Fruit fly (Drosophila melanogaster): ENCODE results near the gene Osi15.

Osi15 gene

dm6 chr3R:6337397-6337796, 35.8 kb downstream of the Osi15 start:
- TF ChIP-seq psq (optimal IDR thresholded peaks at IDR 0.05) (no peak), h (optimal IDR thresholded peaks at IDR 0.05) (no peak), ttk (optimal IDR thresholded peaks at IDR 0.05) (no peak), Sin3A (optimal IDR thresholded peaks at IDR 0.05) (no peak), insv (optimal IDR thresholded peaks at IDR 0.05) (no peak), Myc (optimal IDR thresholded peaks at IDR 0.05) (no peak)

dm6 chr3R:6339795-6340194, 38.2 kb downstream of the Osi15 start, which contains the start of gene Osi20:
Gene Osi20 (plus strand): TSS chr3R:6340095.
- no peak for TF ChIP-seq h (optimal IDR thresholded peaks at IDR 0.05)
- no peak for TF ChIP-seq Myc (optimal IDR thresholded peaks at IDR 0.05)
- TF ChIP-seq psq (optimal IDR thresholded peaks at IDR 0.05) = no peak
- no peak for TF ChIP-seq insv (optimal IDR thresholded peaks at IDR 0.05)
- TF ChIP-seq ttk (optimal IDR thresholded peaks at IDR 0.05) = no peak
- no peak for TF ChIP-seq Sin3A (optimal IDR thresholded peaks at IDR 0.05)

dm6 chr3R:6341668-6342067, 40.1 kb downstream of the Osi15 start, which contains the start of gene CG17917:
Gene CG17917 (plus strand): TSS chr3R:6341968.
- TF ChIP-seq insv (optimal IDR thresholded peaks at IDR 0.05) (no peak), h (optimal IDR thresholded peaks at IDR 0.05) (no peak), Sin3A (optimal IDR thresholded peaks at IDR 0.05) (no peak), psq (optimal IDR thresholded peaks at IDR 0.05) (no peak), ttk (optimal IDR thresholded peaks at IDR 0.05) (no peak), Myc (optimal IDR thresholded peaks at IDR 0.05) (no peak)

DNA sequence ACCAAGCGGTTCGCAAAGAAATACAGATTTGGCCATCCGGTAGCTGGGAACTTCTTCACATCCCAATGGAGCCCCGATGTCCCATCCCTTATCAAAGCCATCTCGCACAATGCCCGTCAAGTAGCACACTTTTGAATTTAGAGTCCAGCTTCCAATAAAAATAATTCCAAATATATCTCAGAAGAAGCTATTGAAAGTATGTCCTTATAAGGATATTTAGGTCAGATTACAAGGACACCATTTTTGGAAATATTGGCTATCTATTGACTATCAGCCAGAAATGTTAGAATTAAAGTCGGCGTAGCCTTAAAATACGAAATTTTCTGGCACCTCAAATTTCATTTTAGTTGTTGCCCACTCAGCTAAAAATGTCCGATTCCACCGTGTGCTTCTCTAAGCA, 41.1 kb downstream of the Osi15 start, which contains the start of gene CG10298:
CG10298 (plus strand) TSS at position 301 of the 400 bp plus-strand sequence.
- TF ChIP-seq Myc (optimal IDR thresholded peaks at IDR 0.05) (no peak), ttk (optimal IDR thresholded peaks at IDR 0.05) (no peak), Sin3A (optimal IDR thresholded peaks at IDR 0.05) (no peak), h (optimal IDR thresholded peaks at IDR 0.05) (no peak), insv (optimal IDR thresholded peaks at IDR 0.05) (no peak), psq (optimal IDR thresholded peaks at IDR 0.05) (no peak)

- TF ChIP-seq psq (optimal IDR thresholded peaks at IDR 0.05) (no peak), Myc (optimal IDR thresholded peaks at IDR 0.05) (no peak), Sin3A (optimal IDR thresholded peaks at IDR 0.05) (no peak), ttk (optimal IDR thresholded peaks at IDR 0.05) (no peak), insv (optimal IDR thresholded peaks at IDR 0.05) (no peak), h (optimal IDR thresholded peaks at IDR 0.05) (no peak)
Measured at dm6 chr3R:6343396-6344239, 42.0 kb downstream of the Osi15 start, which contains the start of gene CG17919. Gene CG17919 (plus strand): TSS chr3R:6344029.

DNA sequence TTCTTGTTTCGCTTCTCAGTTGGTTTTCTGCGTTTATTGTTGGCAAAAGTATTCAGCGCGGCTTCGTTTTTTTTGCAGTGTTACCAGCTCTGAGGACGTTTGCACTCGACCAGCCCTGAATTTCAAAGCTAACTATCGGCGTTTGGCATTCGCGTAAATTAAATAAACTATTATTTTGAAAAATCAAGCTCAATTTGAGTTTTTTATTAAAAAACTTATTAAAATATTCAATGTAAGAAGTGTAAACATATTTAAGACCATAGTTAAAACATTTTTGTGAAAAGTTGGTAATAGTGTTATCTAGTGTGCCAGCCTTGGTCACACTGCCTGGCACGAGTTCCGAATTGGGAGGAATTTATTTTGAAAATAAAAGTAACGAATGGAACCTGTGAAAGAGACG, 44.2 kb downstream of the Osi15 start, which contains the start of the genes SmD2 and CG18048:
SmD2 (minus strand) TSS at position 98 of the 400 bp plus-strand sequence.
CG18048 (plus strand) TSS at position 298 of the 400 bp plus-strand sequence.
- TF ChIP-seq h (optimal IDR thresholded peaks at IDR 0.05) (no peak), ttk (optimal IDR thresholded peaks at IDR 0.05) (no peak), Sin3A (optimal IDR thresholded peaks at IDR 0.05) (no peak), insv (optimal IDR thresholded peaks at IDR 0.05) (no peak), psq (optimal IDR thresholded peaks at IDR 0.05) (no peak), Myc (optimal IDR thresholded peaks at IDR 0.05) (no peak)

dm6 chr3R:6348943-6349342, 47.3 kb downstream of the Osi15 start, which contains the start of gene Hr83:
Gene Hr83 (plus strand): TSS chr3R:6349243.
- TF ChIP-seq Sin3A (optimal IDR thresholded peaks at IDR 0.05) (no peak), insv (optimal IDR thresholded peaks at IDR 0.05) (no peak), h (optimal IDR thresholded peaks at IDR 0.05) (no peak), ttk (optimal IDR thresholded peaks at IDR 0.05) (no peak), Myc (optimal IDR thresholded peaks at IDR 0.05) (no peak), psq (optimal IDR thresholded peaks at IDR 0.05) (no peak)

DNA sequence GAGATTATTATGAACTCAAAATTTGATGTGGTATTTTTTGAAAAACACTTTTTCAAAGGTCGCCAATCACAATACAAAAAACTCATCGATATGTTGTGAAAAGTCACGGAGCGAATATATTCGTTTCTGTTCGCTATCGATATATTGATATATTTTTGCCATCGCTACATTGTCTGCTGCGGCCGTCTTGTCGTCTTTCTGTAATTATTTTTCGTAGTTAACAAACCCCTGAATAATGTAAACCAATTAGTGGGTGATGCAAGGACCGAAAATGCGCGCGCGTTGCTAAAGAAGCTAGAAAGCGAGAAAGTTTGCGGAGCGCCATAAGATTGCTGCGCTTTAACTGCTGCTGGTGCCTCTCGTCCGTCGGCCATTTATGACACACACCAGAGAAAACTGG, 49.2 kb downstream of the Osi15 start, which contains the start of gene Pak:
Pak (plus strand) TSS at position 142 of the 400 bp plus-strand sequence.
- TF ChIP-seq h (optimal IDR thresholded peaks at IDR 0.05) (no peak), Myc (optimal IDR thresholded peaks at IDR 0.05) (no peak), ttk (optimal IDR thresholded peaks at IDR 0.05) (no peak), insv (optimal IDR thresholded peaks at IDR 0.05) (no peak), psq (optimal IDR thresholded peaks at IDR 0.05) (no peak), Sin3A (optimal IDR thresholded peaks at IDR 0.05) (no peak)

DNA sequence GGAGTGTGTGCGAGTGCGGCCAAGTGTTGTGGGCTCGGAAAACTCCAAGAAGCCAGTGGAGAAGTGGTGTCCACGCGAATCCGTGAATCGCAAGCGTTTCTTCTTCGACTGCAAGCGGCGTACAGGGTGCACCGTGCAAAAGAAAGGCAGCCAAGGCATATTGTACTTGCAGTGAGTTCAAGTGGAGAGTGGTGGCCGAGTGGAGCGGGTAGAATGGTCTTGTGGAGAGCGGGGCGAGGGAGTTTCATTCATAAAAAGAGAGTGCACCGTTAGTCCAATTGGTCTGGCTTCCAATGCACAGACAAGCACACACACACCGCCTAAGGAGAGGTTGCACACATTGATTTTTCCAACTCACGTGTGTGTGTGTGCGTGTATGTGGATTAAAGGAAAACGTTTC, 49.6 kb downstream of the Osi15 start:
- TF ChIP-seq h (optimal IDR thresholded peaks at IDR 0.05) = no peak
- TF ChIP-seq Sin3A (optimal IDR thresholded peaks at IDR 0.05) = no peak
- TF ChIP-seq Myc (optimal IDR thresholded peaks at IDR 0.05) = no peak
- TF ChIP-seq psq (optimal IDR thresholded peaks at IDR 0.05) = no peak
- TF ChIP-seq insv (optimal IDR thresholded peaks at IDR 0.05) = no peak
- no peak for TF ChIP-seq ttk (optimal IDR thresholded peaks at IDR 0.05)

DNA sequence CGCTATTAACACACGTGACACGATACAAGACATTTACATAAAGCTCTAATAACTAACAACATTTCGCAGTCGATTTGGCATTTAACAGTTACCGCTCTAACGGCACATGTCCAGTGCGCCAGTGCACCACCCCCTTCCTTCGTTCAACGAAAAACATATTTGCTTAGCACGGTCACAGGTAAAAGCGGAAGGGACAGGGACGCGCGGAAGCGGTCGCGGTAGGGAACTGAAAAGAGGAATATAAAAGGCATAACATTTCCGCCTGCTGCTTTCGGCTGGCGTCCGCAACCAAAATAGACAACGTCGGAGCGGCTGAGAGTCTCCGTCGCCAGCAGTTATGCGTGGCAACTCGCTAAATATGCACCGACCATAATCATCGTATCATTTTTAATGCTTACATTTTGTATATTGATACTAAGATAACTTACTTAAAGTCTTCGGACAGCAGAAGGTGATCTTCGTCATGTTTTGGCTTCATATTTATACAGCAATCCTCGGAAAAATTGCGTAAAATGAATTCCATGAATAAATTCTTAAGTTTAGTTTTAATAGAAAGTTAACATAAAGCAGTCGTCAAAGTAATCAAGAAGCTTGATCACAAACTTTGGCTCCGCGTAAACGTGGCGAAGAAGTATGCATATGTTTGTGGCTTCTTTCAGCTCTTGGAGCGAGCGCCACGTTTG, 50.2 kb downstream of the Osi15 start:
- no peak for TF ChIP-seq insv (optimal IDR thresholded peaks at IDR 0.05)
- TF ChIP-seq psq (optimal IDR thresholded peaks at IDR 0.05) = no peak
- no peak for TF ChIP-seq ttk (optimal IDR thresholded peaks at IDR 0.05)
- TF ChIP-seq h (optimal IDR thresholded peaks at IDR 0.05) = no peak
- no peak for TF ChIP-seq Myc (optimal IDR thresholded peaks at IDR 0.05)
- TF ChIP-seq Sin3A (optimal IDR thresholded peaks at IDR 0.05) = no peak

DNA sequence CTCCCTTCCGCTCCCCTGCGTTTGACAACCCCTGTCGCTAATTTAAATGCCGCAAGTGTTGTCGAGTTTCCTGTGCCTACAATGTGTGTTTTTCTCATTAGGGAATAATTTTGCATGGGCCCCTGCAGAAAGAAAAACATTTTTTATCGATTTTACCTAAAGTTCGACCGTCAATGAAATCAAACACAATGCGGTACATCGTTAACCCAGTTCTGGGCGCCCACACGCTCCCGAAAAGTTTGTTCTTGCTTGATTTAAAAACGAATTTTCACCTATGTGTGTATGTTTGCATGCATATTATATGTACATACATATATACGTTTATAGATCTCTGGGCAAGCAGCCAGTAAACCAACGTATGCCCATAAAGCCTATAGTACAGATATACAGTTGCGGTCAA, 50.8 kb downstream of the Osi15 start:
- TF ChIP-seq ttk (optimal IDR thresholded peaks at IDR 0.05) = no peak

Measured in Kc167 (cell line).